Worm (Caenorhabditis elegans): Measurements from ENCODE around the gene rabr-3.

DNA sequence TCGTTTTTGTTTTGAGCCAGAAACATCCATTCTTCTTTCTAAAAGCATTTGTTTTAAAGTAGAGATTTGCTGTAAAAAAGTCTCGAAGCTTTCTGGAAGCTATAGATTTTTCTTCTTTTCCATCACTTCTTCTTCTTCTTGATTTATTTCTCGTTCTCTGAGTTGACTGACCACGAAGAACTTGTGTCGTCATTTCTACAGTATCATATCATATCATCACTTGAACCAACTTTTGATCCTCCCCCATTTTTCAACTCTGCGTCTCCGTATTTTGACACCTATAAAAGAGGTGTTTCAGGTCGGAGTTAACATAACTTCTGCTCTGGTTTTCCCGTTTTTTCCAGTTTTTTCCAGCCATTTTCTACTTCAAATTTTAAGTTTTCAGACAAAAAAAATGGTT lies 19.0 kb downstream of the rabr-3 start, which contains the start of gene F11A5.9:
- TF ChIP-seq bed-1 (GFP tag; IDR thresholded peaks at IDR 0.05), result no peak
- TF ChIP-seq Y67H2A.10 (GFP tag; conservative IDR thresholded peaks at IDR 0.05), result no peak
- TF ChIP-seq nhr-90 (tag; optimal IDR thresholded peaks at IDR 0.05), result no peak
- no peak for TF ChIP-seq athp-1 (tag; optimal IDR thresholded peaks at IDR 0.05)
- TF ChIP-seq tbp1 (GFP tag; optimal IDR thresholded peaks at IDR 0.05), result no peak
- TF ChIP-seq Y53F4B.3 (GFP tag; IDR thresholded peaks at IDR 0.05), result no peak
- TF ChIP-seq snpc-4 (GFP tag; optimal IDR thresholded peaks at IDR 0.05), result no peak
- no peak for TF ChIP-seq snpc-4 (tag; optimal IDR thresholded peaks at IDR 0.05)
- TF ChIP-seq ceh-58 (GFP tag; IDR thresholded peaks at IDR 0.05), result no peak
- TF ChIP-seq somi-1 (GFP tag; optimal IDR thresholded peaks at IDR 0.05), result no peak
- no peak for TF ChIP-seq fkh-3 (tag; optimal IDR thresholded peaks at IDR 0.05)
- no peak for TF ChIP-seq unc-62 (GFP tag; optimal IDR thresholded peaks at IDR 0.05)
- TF ChIP-seq ceh-27 (GFP tag; optimal IDR thresholded peaks at IDR 0.05), result no peak

All from whole organism, young adult.